Fruit fly (Drosophila melanogaster) whole organism, embryonic: ENCODE results near the gene Ptpmeg2.

ENCODE experiments used
- Ada2b ChIP-seq: fragments of 200-800 bp; sonication (Bioruptor generic); IDR thresholded peaks from 2 replicates; pipeline ENCODE4 v1.3.6; 2022; ENCODE audit warnings: missing biosample characterization, missing genetic modification characterization
- Atf6 ChIP-seq: fragments of 200-800 bp; sonication (Bioruptor generic); IDR thresholded peaks from 2 replicates; pipeline ENCODE4 v1.3.6; 2022; ENCODE audit warnings: missing biosample characterization, missing genetic modification characterization
- Awh ChIP-seq: fragments of 200-800 bp; sonication (Bioruptor generic); IDR thresholded peaks from 2 replicates; pipeline ENCODE4, ENCODE4 v1.3.6; 2022; ENCODE audit warnings: missing biosample characterization, missing genetic modification characterization
- B-H1 ChIP-seq: fragments of 200-800 bp; sonication (Bioruptor generic); IDR thresholded peaks from 3 replicates; pipeline ENCODE4 v1.3.6; 2022; ENCODE audit warnings: missing biosample characterization, missing genetic modification characterization
- CG1024 ChIP-seq: fragments of 200-800 bp; sonication (Bioruptor generic); IDR thresholded peaks from 2 replicates; pipeline ENCODE4 v1.3.6; 2022; ENCODE audit warnings: missing biosample characterization, missing genetic modification characterization
- CG12236 ChIP-seq: fragments of 200-800 bp; sonication (Bioruptor generic); optimal IDR thresholded peaks from 2 replicates; lab custom pipeline; 2016; ENCODE audit warnings: missing biosample characterization, missing genetic modification characterization
- CG14860 ChIP-seq: fragments of 200-800 bp; sonication (Bioruptor generic); IDR thresholded peaks from 3 replicates; pipeline ENCODE4 v1.3.6; 2022; ENCODE audit warnings: missing biosample characterization, missing genetic modification characterization; ENCODE audit not compliant: partially characterized antibody
- CG15269 ChIP-seq: fragments of 200-800 bp; sonication (Bioruptor generic); optimal IDR thresholded peaks from 2 replicates; lab custom pipeline; 2018; ENCODE audit warnings: missing biosample characterization, mild to moderate bottlenecking, missing genetic modification characterization, moderate library complexity
- CG17829 ChIP-seq: fragments of 200-800 bp; optimal IDR thresholded peaks from 2 replicates; lab custom pipeline; 2019; ENCODE audit warnings: missing biosample characterization, mild to moderate bottlenecking, missing genetic modification characterization, moderate library complexity
- CG1792 ChIP-seq: fragments of 200-800 bp; sonication (Bioruptor generic); optimal IDR thresholded peaks from 2 replicates; lab custom pipeline; 2016; ENCODE audit warnings: missing biosample characterization, missing genetic modification characterization
- CG34376 ChIP-seq: fragments of 200-800 bp; sonication (Bioruptor generic); optimal IDR thresholded peaks from 2 replicates; lab custom pipeline; 2018; ENCODE audit warnings: missing biosample characterization, mild to moderate bottlenecking, missing genetic modification characterization
- CG43689 ChIP-seq: fragments of 200-800 bp; sonication (Bioruptor generic); IDR thresholded peaks from 2 replicates; pipeline ENCODE4 v1.3.6; 2022; ENCODE audit warnings: missing biosample characterization, missing genetic modification characterization
- CG7372 ChIP-seq: fragments of 200-800 bp; sonication (Bioruptor generic); IDR thresholded peaks from 2 replicates; pipeline ENCODE4 v1.3.6; 2022; ENCODE audit warnings: missing biosample characterization, missing genetic modification characterization
- CG7745 ChIP-seq: fragments of 200-800 bp; sonication (Bioruptor generic); optimal IDR thresholded peaks from 2 replicates; lab custom pipeline; 2018; ENCODE audit warnings: missing biosample characterization, mild to moderate bottlenecking, missing genetic modification characterization, moderate library complexity
- CG7987 ChIP-seq: fragments of 200-800 bp; sonication (Bioruptor generic); optimal IDR thresholded peaks from 2 replicates; lab custom pipeline; 2018; ENCODE audit warnings: missing biosample characterization, mild to moderate bottlenecking, missing genetic modification characterization, moderate library complexity
- CG8765 ChIP-seq: fragments of 200-800 bp; sonication (Bioruptor generic); IDR thresholded peaks from 2 replicates; pipeline ENCODE4 v1.3.6; 2022; ENCODE audit warnings: missing biosample characterization, missing genetic modification characterization
- CG9437 ChIP-seq: fragments of 200-800 bp; sonication (Bioruptor generic); optimal IDR thresholded peaks from 2 replicates; lab custom pipeline; 2018; ENCODE audit warnings: missing biosample characterization, mild to moderate bottlenecking, missing genetic modification characterization
- CG9609 ChIP-seq: fragments of 200-800 bp; sonication (Bioruptor generic); optimal IDR thresholded peaks from 3 replicates; lab custom pipeline; 2016; ENCODE audit warnings: missing biosample characterization, missing genetic modification characterization
- Chrac-16 ChIP-seq: fragments of 200-800 bp; sonication (Bioruptor generic); optimal IDR thresholded peaks from 3 replicates; lab custom pipeline; 2016; ENCODE audit warnings: missing biosample characterization, missing genetic modification characterization
- D19B ChIP-seq: fragments of 200-800 bp; sonication (Bioruptor generic); optimal IDR thresholded peaks from 2 replicates; lab custom pipeline; 2017; ENCODE audit warnings: missing biosample characterization, mild to moderate bottlenecking, missing genetic modification characterization
- E2f1 ChIP-seq: fragments of 200-800 bp; sonication (Bioruptor generic); IDR thresholded peaks from 2 replicates; pipeline ENCODE4 v1.3.6; 2022; ENCODE audit warnings: missing biosample characterization, missing genetic modification characterization
- Elba2 ChIP-seq: fragments of 200-800 bp; sonication (Bioruptor generic); optimal IDR thresholded peaks from 3 replicates; lab custom pipeline; 2016; ENCODE audit warnings: missing biosample characterization, missing genetic modification characterization
- GATAe ChIP-seq: fragments of 200-800 bp; sonication (Bioruptor generic); conservative IDR thresholded peaks from 2 replicates; pipeline ENCODE4 v1.3.6; 2022; ENCODE audit warnings: missing biosample characterization, missing genetic modification characterization
- HmgD ChIP-seq: fragments of 200-800 bp; sonication (Bioruptor generic); optimal IDR thresholded peaks from 3 replicates; lab custom pipeline; 2016; ENCODE audit warnings: missing biosample characterization, missing genetic modification characterization
- HmgZ ChIP-seq: fragments of 200-800 bp; sonication (Bioruptor generic); optimal IDR thresholded peaks from 2 replicates; lab custom pipeline; 2018; ENCODE audit warnings: missing biosample characterization, mild to moderate bottlenecking, missing genetic modification characterization
- Hr51 ChIP-seq, 2 experiments: fragments of 200-800 bp; sonication (Bioruptor generic); optimal IDR thresholded peaks; 2 replicates in 1 of 2; 3 replicates in 1 of 2; lab custom pipeline; 2016 to 2018; ENCODE audit warnings: missing biosample characterization in 2 of 2, missing genetic modification characterization in 2 of 2, mild to moderate bottlenecking in 1 of 2, moderate library complexity in 1 of 2
- Jarid2 ChIP-seq: fragments of 200-800 bp; sonication (Bioruptor generic); optimal IDR thresholded peaks from 3 replicates; lab custom pipeline; 2017; ENCODE audit warnings: mild to moderate bottlenecking, missing biosample characterization, missing genetic modification reagents, missing genetic modification characterization
- Optix ChIP-seq: fragments of 200-800 bp; sonication (Bioruptor generic); IDR thresholded peaks from 3 replicates; pipeline ENCODE4 v1.3.6; 2022; ENCODE audit warnings: missing biosample characterization, missing genetic modification characterization
- Spps ChIP-seq: fragments of 200-800 bp; sonication (Bioruptor generic); optimal IDR thresholded peaks from 2 replicates; lab custom pipeline; 2018; ENCODE audit warnings: missing biosample characterization, mild to moderate bottlenecking, missing genetic modification characterization
- al ChIP-seq: fragments of 200-800 bp; sonication (Bioruptor generic); IDR thresholded peaks from 2 replicates; pipeline ENCODE4 v1.3.6; 2022; ENCODE audit warnings: missing biosample characterization, missing genetic modification characterization
- aop ChIP-seq: fragments of 200-800 bp; sonication (Bioruptor generic); IDR thresholded peaks from 2 replicates; pipeline ENCODE4 v1.3.6; 2022; ENCODE audit warnings: missing biosample characterization, missing genetic modification characterization
- ap ChIP-seq: fragments of 200-800 bp; sonication (Bioruptor generic); IDR thresholded peaks from 2 replicates; pipeline ENCODE4 v1.3.6; 2022; ENCODE audit warnings: missing biosample characterization, missing genetic modification characterization
- bbx ChIP-seq: fragments of 200-800 bp; sonication (Bioruptor generic); IDR thresholded peaks from 2 replicates; pipeline ENCODE4 v1.3.6; 2022; ENCODE audit warnings: missing biosample characterization, missing genetic modification characterization; ENCODE audit not compliant: partially characterized antibody
- chif ChIP-seq, 2 experiments: fragments of 200-800 bp; sonication (Bioruptor generic); optimal IDR thresholded peaks; 3 replicates each; lab custom pipeline; 2016; ENCODE audit warnings: missing biosample characterization in 2 of 2, missing genetic modification characterization in 2 of 2
- ci ChIP-seq: fragments of 200-800 bp; sonication (Bioruptor generic); IDR thresholded peaks from 3 replicates; pipeline ENCODE4 v1.3.6; 2022; ENCODE audit warnings: missing biosample characterization, missing genetic modification characterization
- croc ChIP-seq: fragments of 200-800 bp; sonication (Bioruptor generic); conservative IDR thresholded peaks from 3 replicates; pipeline ENCODE4 v1.3.6; 2022; ENCODE audit warnings: missing biosample characterization, missing genetic modification characterization
- dati ChIP-seq: fragments of 200-800 bp; sonication (Bioruptor generic); IDR thresholded peaks from 2 replicates; pipeline ENCODE4 v1.3.6; 2022; ENCODE audit warnings: missing biosample characterization, missing genetic modification characterization
- ewg ChIP-seq: fragments of 200-800 bp; sonication (Bioruptor generic); optimal IDR thresholded peaks from 3 replicates; lab custom pipeline; 2017; ENCODE audit warnings: mild to moderate bottlenecking, missing biosample characterization, missing genetic modification reagents, missing genetic modification characterization
- gce ChIP-seq: fragments of 200-800 bp; sonication (Bioruptor generic); IDR thresholded peaks from 3 replicates; pipeline ENCODE4 v1.3.6; 2022; ENCODE audit warnings: missing biosample characterization, missing genetic modification characterization
- lola ChIP-seq, 3 experiments: fragments of >200 bp in 2 of 3; fragments of 200-800 bp in 1 of 3; sonication (Bioruptor generic) in 1 of 3; optimal IDR thresholded peaks; 2 replicates each; lab custom pipeline; 2017 to 2019; ENCODE audit warnings: missing biosample characterization in 3 of 3, missing genetic modification characterization in 3 of 3, mild to moderate bottlenecking in 1 of 3, moderate library complexity in 1 of 3
- nmo ChIP-seq: fragments of 200-800 bp; sonication (Bioruptor generic); optimal IDR thresholded peaks from 2 replicates; lab custom pipeline; 2018; ENCODE audit warnings: missing biosample characterization, mild to moderate bottlenecking, missing genetic modification characterization, moderate library complexity
- pfk ChIP-seq: fragments of 200-800 bp; sonication (Bioruptor generic); optimal IDR thresholded peaks from 2 replicates; lab custom pipeline; 2018; ENCODE audit warnings: missing biosample characterization, mild to moderate bottlenecking, missing genetic modification characterization, moderate library complexity
- seq ChIP-seq: fragments of 200-800 bp; sonication (Bioruptor generic); IDR thresholded peaks from 2 replicates; pipeline ENCODE4 v1.3.6; 2022; ENCODE audit warnings: missing biosample characterization, missing genetic modification characterization
- slp2 ChIP-seq: fragments of 200-800 bp; sonication (Bioruptor generic); optimal IDR thresholded peaks from 2 replicates; lab custom pipeline; 2016; ENCODE audit warnings: missing biosample characterization, missing genetic modification characterization
- tna ChIP-seq: fragments of 200-800 bp; sonication (Bioruptor generic); IDR thresholded peaks from 2 replicates; pipeline ENCODE4 v1.3.6; 2022; ENCODE audit warnings: missing biosample characterization, missing genetic modification characterization; ENCODE audit not compliant: partially characterized antibody
- toy ChIP-seq: fragments of 200-800 bp; sonication (Bioruptor generic); IDR thresholded peaks from 2 replicates; pipeline ENCODE4 v1.3.6; 2022; ENCODE audit warnings: missing biosample characterization, missing genetic modification characterization
- tx ChIP-seq: fragments of 200-800 bp; sonication (Bioruptor generic); optimal IDR thresholded peaks from 2 replicates; lab custom pipeline; 2016; ENCODE audit warnings: missing biosample characterization, missing genetic modification characterization
- usp ChIP-seq: fragments of >200 bp; optimal IDR thresholded peaks from 2 replicates; lab custom pipeline; 2017; ENCODE audit warnings: missing biosample characterization, missing genetic modification characterization
- zfh2 ChIP-seq: fragments of 200-800 bp; sonication (Bioruptor generic); optimal IDR thresholded peaks from 2 replicates; lab custom pipeline; 2016; ENCODE audit warnings: missing biosample characterization, missing genetic modification characterization

Ptpmeg2 gene

DNA sequence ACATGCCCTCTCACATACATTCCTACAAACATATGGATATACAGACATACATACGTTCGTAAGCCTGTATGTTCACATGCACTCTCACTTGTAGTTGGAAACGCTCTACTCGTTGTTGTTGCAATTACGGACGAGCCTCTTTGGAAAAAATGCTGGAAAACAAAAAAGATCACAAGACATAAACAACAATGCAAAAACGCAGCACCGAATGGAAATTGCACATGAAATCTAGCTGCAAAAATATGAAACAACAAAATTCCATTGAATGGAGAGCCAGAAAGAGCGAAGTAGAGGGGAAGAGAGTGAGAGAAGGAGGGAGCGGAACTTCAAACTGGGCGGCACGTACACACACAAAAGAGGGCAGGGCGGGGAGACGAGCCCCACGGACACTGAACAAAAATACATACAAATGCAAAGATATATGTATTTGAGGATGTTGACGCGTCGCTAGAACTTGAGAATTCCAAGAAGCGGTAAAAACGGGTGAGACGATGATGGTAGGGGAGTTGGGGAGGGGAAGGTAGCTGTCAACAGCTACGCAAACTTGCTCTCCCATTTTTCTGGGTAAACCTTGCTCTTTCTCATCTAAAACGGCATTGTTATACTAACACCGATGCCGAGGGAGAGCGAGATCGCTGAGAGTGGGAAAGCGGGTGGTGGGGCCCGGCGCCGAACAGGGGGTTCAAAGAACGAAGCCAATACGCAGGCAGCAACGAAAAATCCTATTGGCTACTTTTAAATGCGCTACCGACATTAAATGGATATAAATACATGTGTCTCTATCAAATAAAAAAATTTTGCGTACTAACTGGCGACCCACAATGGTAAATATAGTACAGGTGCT is 74.6 kb downstream of the Ptpmeg2 start (continued):
- TF ChIP-seq CG1792 (GFP tag; lab: Kevin White, UChicago) (no peak), GATAe (GFP tag; lab: Robert Waterston, UW) (no peak), CG17829 (no peak), E2f1 (0 out of 2 replicates have a peak, but pooled peaks have one; percentile 30), ewg (no peak), B-H1 (GFP tag; lab: Robert Waterston, UW) (no peak), ap (GFP tag; lab: Robert Waterston, UW) (no peak), tx (GFP tag; lab: Kevin White, UChicago) (no peak), CG34376 (GFP tag; lab: Kevin White, UChicago) (peak; percentile 86), ci (GFP tag; lab: Robert Waterston, UW) (no peak; the same call in none of the 3 replicates), chif (GFP tag; optimal IDR thresholded peaks at IDR 0.05; lab: Kevin White, UChicago) (no peak), toy (no peak), dati (GFP tag; lab: Robert Waterston, UW) (no peak), gce (GFP tag; lab: Robert Waterston, UW) (no peak), seq (GFP tag; lab: Robert Waterston, UW) (0 out of 2 replicates have a peak, but pooled peaks have one; percentile 13), D19B (peak; percentile 40), CG12236 (GFP tag; lab: Kevin White, UChicago) (no peak), tna (no peak), zfh2 (no peak), croc (GFP tag; lab: Robert Waterston, UW) (peak; percentile 22; the same call in 1 of the 3 replicates), nmo (GFP tag; lab: Kevin White, UChicago) (no peak), lola (GFP tag; optimal IDR thresholded peaks at IDR 0.05; lab: Kevin White, UChicago) (peak in 1 of 3 experiments; percentile 8), aop (GFP tag; lab: Robert Waterston, UW) (0 out of 2 replicates have a peak, but pooled peaks have one; percentile 37), Awh (GFP tag; lab: Robert Waterston, UW) (no peak), CG7745 (tag; lab: Kevin White, UChicago) (no peak), pfk (GFP tag; lab: Kevin White, UChicago) (no peak), slp2 (GFP tag; lab: Kevin White, UChicago) (no peak), Optix (GFP tag; lab: Robert Waterston, UW) (no peak), Jarid2 (GFP tag; lab: Kevin White, UChicago) (no peak), CG7987 (no peak), al (GFP tag; lab: Robert Waterston, UW) (0 out of 2 replicates have a peak, but pooled peaks have one; percentile 11), Hr51 (GFP tag; optimal IDR thresholded peaks at IDR 0.05; lab: Kevin White, UChicago) (peak in 1 of 2 experiments; percentile 27), CG14860 (GFP tag; lab: Robert Waterston, UW) (no peak), CG8765 (GFP tag; lab: Robert Waterston, UW) (no peak), CG9609 (GFP tag; lab: Kevin White, UChicago) (peak; percentile 24), HmgZ (tag; lab: Kevin White, UChicago) (peak; percentile 63), usp (GFP tag; lab: Kevin White, UChicago) (no peak), Ada2b (GFP tag; lab: Robert Waterston, UW) (0 out of 2 replicates have a peak, but pooled peaks have one; percentile 17), CG43689 (GFP tag; lab: Robert Waterston, UW) (no peak), Spps (tag; lab: Kevin White, UChicago) (no peak), CG15269 (tag; lab: Kevin White, UChicago) (peak; percentile 68), HmgD (GFP tag; lab: Kevin White, UChicago) (peak; percentile 30), bbx (GFP tag; lab: Robert Waterston, UW) (no peak), CG7372 (GFP tag; lab: Robert Waterston, UW) (no peak), Chrac-16 (GFP tag; lab: Kevin White, UChicago) (no peak), CG1024 (GFP tag; lab: Robert Waterston, UW) (no peak), CG9437 (GFP tag; lab: Kevin White, UChicago) (no peak), Elba2 (no peak), Atf6 (GFP tag; lab: Robert Waterston, UW) (no peak)
